Fruit fly (Drosophila melanogaster) Kc167 (cell line): ENCODE measurements around the gene Gp93.

Source experiments
- Myc ChIP-seq: fragments of >200 bp; optimal IDR thresholded peaks from 2 replicates; lab custom pipeline; 2017; ENCODE audit warnings: missing external identifiers
- Sin3A ChIP-seq: fragments of >200 bp; optimal IDR thresholded peaks from 2 replicates; lab custom pipeline; 2018; ENCODE audit warnings: missing external identifiers
- h ChIP-seq: fragments of >200 bp; optimal IDR thresholded peaks from 3 replicates; lab custom pipeline; 2018; ENCODE audit warnings: missing external identifiers
- insv ChIP-seq: fragments of >200 bp; optimal IDR thresholded peaks from 3 replicates; lab custom pipeline; 2018; ENCODE audit warnings: missing external identifiers
- psq ChIP-seq: fragments of >200 bp; optimal IDR thresholded peaks from 2 replicates; lab custom pipeline; 2017; ENCODE audit warnings: missing external identifiers
- ttk ChIP-seq: sonication (Bioruptor generic); optimal IDR thresholded peaks from 2 replicates; lab custom pipeline; 2017; ENCODE audit warnings: missing external identifiers

Gp93 gene

dm6 chr3R:27926738-27927215 lies 21.7 kb upstream of the Gp93 start:
- TF ChIP-seq Sin3A (lab: Kevin White, UChicago) (no peak), psq (lab: Kevin White, UChicago) (no peak)

DNA sequence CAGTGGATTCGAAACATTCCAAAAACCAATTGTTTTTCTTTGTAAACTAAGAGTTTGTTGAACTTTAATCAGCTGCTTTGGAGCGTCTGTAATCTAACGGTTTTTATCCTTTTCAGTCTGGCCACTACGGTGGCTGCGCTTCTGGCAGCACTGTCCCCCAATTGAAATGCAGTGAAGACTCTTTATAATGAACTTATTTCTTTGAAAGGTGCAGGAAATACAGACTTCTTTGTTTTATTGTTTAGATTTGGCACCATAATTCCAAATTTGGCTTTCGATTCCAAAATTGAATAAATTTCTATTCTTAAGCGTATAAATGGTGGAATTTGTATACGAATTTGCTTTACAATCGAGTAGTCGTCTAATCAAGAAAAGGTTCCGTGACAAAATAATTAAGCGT lies 20.4 kb upstream of the Gp93 start, which contains the start of gene nenya:
Gene nenya, minus strand, starts transcription at position 35 of the 400 bp plus-strand sequence.
- no peak for TF ChIP-seq h (lab: Kevin White, UChicago)
- no peak for TF ChIP-seq Sin3A (lab: Kevin White, UChicago)
- no peak for TF ChIP-seq Myc
- TF ChIP-seq insv = no peak
- no peak for TF ChIP-seq psq (lab: Kevin White, UChicago)
- TF ChIP-seq ttk (lab: Kevin White, UChicago) = no peak

DNA sequence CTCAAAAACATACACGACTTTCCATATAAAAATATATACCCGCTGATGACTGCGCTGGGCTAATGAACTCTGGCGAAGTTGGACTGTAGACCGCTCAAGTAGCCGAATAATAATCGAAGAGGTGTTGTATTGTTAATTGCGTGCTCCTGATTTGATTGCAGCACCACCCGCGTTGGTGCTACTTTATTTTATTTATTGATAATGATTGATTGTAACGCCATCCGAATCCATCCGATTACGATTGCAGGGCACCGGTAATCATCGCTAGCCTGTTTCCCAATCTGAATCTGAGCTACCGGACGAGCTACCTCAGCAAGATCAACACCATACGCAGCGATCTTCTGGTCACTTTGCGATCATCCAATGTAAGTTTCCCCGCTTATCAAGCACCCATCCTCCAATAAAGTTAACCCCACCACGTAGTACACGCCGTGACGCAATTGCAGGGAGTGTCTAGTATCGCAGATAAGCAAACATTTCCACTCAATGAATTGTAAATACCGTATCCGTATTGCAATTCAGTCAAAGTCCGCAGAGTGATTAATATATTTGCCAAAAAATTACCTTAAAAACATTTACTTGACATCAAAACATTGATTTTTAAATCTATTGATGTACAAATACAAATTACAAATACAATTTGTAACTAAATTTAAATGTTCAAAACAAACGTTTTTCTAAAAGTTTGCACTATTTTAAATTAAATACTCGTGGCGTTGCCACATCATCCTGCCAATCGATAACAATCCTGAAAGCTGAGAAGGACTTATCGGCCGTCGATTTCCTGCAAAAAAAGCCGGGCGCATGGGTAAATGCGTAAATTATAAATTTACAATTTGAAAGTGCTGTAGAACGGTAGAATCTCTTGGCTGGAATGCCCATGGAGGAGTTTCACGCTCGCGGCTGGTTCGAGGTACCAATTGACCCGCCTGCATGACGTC lies 19.3 kb upstream of the Gp93 start:
- TF ChIP-seq h (lab: Kevin White, UChicago) (no peak), psq (lab: Kevin White, UChicago) (no peak), insv (no peak), ttk (lab: Kevin White, UChicago) (no peak), Sin3A (lab: Kevin White, UChicago) (no peak), Myc (no peak)

- TF ChIP-seq Sin3A (lab: Kevin White, UChicago) = no peak
- TF ChIP-seq ttk (lab: Kevin White, UChicago) = no peak
- TF ChIP-seq h (lab: Kevin White, UChicago) = no peak
- TF ChIP-seq psq (lab: Kevin White, UChicago) = no peak
Observed at dm6 chr3R:27931461-27931860, 17.1 kb upstream of the Gp93 start.

dm6 chr3R:27937752-27938694 lies 10.5 kb upstream of the Gp93 start, which contains the start of the genes NSD and BOD1:
Gene NSD (minus strand): TSS chr3R:27937853.
Gene BOD1 (plus strand): TSS chr3R:27938245.
- TF ChIP-seq insv (no peak), ttk (lab: Kevin White, UChicago) (no peak), Sin3A (lab: Kevin White, UChicago) (no peak), h (lab: Kevin White, UChicago) (no peak), Myc (no peak)

DNA sequence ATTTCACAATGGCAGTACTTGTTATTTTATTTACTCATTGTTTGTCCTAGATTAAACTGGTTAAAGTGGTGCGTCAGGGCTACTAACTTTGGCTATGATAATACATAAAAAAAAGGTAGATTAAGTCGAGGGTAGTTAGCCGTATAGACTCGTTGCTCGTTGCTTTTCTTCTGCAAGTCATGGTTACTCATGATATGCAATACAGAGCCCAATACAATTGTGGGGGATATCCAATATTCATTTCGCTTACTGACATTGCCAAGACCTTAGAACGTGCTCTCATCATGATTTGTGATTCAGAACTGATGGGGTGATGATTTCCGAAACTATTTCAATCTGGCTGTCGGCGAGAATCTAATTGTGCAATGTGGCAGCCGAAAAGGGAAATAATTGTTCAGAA lies 3.1 kb upstream of the Gp93 start:
- no peak for TF ChIP-seq ttk (lab: Kevin White, UChicago)
- TF ChIP-seq insv = no peak
- TF ChIP-seq Myc = no peak
- TF ChIP-seq h (lab: Kevin White, UChicago) = no peak
- no peak for TF ChIP-seq Sin3A (lab: Kevin White, UChicago)
- TF ChIP-seq psq (lab: Kevin White, UChicago) = no peak

DNA sequence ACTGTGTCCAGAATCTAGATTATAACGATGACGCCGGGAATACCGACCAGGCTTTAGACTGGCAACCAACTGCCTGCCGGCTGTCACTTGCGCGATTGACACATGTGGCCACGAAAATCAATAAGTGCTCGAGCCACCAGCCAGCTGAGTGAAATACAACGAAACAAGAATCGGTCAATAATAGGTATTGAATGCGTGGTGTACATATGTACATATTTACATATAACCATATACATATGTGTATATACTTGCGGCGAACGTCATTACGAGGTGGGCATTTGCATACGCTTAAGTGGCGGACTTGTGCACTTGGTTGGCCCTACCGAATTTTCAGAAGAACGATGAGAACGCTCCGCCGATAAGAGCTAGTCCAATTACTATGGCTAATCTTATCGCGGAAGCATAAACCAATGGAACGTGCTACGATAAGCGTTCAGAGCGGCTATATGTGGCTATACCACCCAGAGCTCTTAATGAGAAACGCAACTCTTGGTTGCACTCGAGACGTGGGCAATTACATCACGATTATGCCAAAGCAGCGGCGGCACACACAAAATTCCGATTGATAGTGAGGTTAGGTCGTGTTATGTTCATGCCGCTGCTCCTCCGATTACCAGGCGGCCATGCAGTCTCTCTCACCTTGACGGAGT lies 1.8 kb upstream of the Gp93 start:
- no peak for TF ChIP-seq Sin3A (lab: Kevin White, UChicago)
- TF ChIP-seq ttk (lab: Kevin White, UChicago) = no peak
- no peak for TF ChIP-seq h (lab: Kevin White, UChicago)
- no peak for TF ChIP-seq insv
- no peak for TF ChIP-seq Myc
- TF ChIP-seq psq (lab: Kevin White, UChicago) = no peak

DNA sequence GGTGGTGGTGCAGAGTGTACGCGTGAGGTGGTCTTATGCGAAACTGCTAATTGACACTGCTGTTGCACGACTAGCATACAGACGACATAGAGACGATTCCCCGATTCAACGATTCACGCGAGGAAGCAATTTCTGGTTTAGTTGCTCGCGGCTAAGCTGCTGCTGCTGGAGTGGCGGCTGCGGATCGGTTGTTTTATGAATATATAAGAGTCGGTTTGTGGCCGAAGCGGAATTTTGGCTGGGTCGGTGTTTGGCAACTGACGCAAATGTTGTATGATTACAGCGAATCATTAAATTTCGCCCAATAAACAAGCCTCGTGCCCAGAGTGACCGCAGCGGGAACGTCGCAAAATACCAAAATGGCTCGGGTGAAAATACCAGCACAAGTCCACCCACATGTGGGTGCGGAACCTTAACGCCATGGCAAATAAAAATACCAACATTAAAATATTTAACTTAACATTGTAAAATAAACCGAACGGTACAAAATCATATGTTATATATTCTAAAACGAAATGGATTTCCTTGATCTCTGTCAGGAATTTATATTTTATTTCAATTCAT lies 747 bp upstream of the Gp93 start, which contains the start of gene mfrn:
Gene mfrn, minus strand, starts transcription at position 340 of the 564 bp plus-strand sequence.
- TF ChIP-seq psq (lab: Kevin White, UChicago) = no peak

DNA sequence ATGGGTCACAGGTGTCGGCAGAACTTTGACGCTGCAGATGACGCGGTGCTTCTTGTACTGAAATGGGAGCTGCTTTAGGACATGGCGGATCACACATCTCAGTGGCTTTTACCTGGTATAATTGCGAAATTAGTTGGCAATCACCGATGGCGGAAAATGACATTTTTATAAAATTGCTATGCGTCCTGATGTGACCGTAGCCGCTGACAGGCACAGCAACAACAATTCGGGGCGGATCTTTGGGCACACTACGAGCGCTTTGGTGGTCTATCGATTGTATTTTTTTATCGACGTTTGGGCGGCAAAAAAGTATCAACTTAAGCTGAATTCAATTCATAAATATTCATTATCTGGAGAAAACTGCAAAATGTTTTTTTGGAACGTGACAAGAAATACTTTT lies 5.4 kb downstream of the Gp93 start, which contains the start of gene CG4951:
Gene CG4951, minus strand, starts transcription at position 223 of the 400 bp plus-strand sequence.
- no peak for TF ChIP-seq Sin3A (lab: Kevin White, UChicago)
- no peak for TF ChIP-seq h (lab: Kevin White, UChicago)

DNA sequence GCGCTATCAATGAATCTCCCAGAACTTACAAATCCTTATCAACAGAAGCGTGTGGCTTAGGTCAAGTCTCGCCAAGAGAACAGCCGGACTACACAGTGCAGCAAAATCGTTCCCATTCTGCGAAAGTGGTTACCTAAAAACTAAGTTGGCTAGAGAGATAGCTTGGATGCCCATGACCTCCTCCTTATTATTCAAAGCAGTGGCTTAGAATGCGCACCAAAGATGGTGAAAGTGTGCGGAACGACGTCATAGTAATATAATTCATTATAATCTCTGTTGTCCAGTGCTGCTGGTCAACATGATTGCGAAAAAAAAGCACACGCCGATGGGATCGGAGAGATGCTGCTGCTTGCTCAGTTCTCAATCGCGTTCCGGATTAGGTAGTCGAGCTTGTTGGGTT lies 6.0 kb downstream of the Gp93 start, which contains the start of gene Nep7:
Gene Nep7, plus strand, starts transcription at position 385 of the 400 bp plus-strand sequence.
- no peak for TF ChIP-seq h (lab: Kevin White, UChicago)
- TF ChIP-seq insv = no peak
- TF ChIP-seq ttk (lab: Kevin White, UChicago) = no peak
- no peak for TF ChIP-seq Sin3A (lab: Kevin White, UChicago)
- TF ChIP-seq psq (lab: Kevin White, UChicago) = no peak
- TF ChIP-seq Myc = no peak

DNA sequence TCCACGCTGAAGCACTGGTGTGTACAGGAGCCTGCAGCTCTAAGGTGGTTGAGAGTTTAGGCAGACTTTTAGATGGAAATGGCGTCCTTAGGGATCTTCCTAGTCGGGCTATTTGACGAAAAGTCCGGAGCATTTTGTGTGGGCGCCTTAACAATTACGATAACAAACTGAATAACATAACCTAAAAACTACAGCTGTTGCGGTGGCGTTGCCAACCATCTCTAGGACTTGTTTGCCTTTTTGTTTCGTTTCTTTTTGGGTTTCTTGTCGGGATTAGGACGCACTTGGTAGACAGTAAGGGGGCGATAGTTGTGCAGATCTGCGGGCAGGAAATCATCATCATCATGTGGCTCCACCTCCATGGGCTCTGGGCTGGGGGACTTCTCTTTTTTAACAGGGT lies 9.5 kb downstream of the Gp93 start:
- TF ChIP-seq insv = no peak
- no peak for TF ChIP-seq psq (lab: Kevin White, UChicago)
- no peak for TF ChIP-seq Sin3A (lab: Kevin White, UChicago)
- TF ChIP-seq ttk (lab: Kevin White, UChicago) = no peak
